Worm (Caenorhabditis elegans) whole organism, late embryonic: ENCODE results near the gene ZC455.1.

Experiments
- F13H6.1 ChIP-seq: sonication (generic microtip); optimal IDR thresholded peaks from 2 replicates; lab custom pipeline; 2016; ENCODE audit warnings: missing genetic modification characterization, missing compliant biosample characterization
- ceh-14 ChIP-seq: sonication (generic microtip); optimal IDR thresholded peaks from 2 replicates; lab custom pipeline; 2016; ENCODE audit warnings: missing genotype, missing genetic modification characterization, missing compliant biosample characterization
- ceh-2 ChIP-seq: sonication (generic microtip); optimal IDR thresholded peaks from 2 replicates; lab custom pipeline; 2016; ENCODE audit warnings: missing genotype, missing genetic modification characterization, missing compliant biosample characterization
- fkh-10 ChIP-seq: fragments of 150-350 bp; optimal IDR thresholded peaks from 2 replicates; lab custom pipeline; 2014; ENCODE audit warnings: missing biosample characterization, missing genetic modification reagents, missing genetic modification characterization
- nhr-11 ChIP-seq: fragments of 150-350 bp; optimal IDR thresholded peaks from 2 replicates; lab custom pipeline; 2014; ENCODE audit warnings: missing biosample characterization, missing genetic modification characterization
- unc-3 ChIP-seq, 2 experiments: fragments of 200-800 bp in 1 of 2; sonication (Bioruptor generic) in 1 of 2; sonication (generic microtip) in 1 of 2; conservative IDR thresholded peaks in 1 of 2; optimal IDR thresholded peaks in 1 of 2; 2 replicates each; pipeline versions ENCODE4 v1.3.6 to Lab custom; 2016 to 2022; ENCODE audit warnings: missing compliant biosample characterization in 2 of 2, missing genetic modification characterization in 2 of 2, missing genetic modification reagents in 1 of 2

ce11 chrV:12818486-12818885 is 45.2 kb downstream of the ZC455.1 start:
- no peak for TF ChIP-seq nhr-11 (tag; lab: Kevin White, UChicago)
- TF ChIP-seq fkh-10 (GFP tag; lab: Kevin White, UChicago): no peak
- no peak for TF ChIP-seq unc-3 (GFP tag; conservative IDR thresholded peaks at IDR 0.05; lab: Robert Waterston, UW)
- no peak for TF ChIP-seq unc-3 (tag; optimal IDR thresholded peaks at IDR 0.05; lab: Kevin White, UChicago)
- no peak for TF ChIP-seq ceh-14
- TF ChIP-seq ceh-2: no peak
- no peak for TF ChIP-seq F13H6.1 (tag; lab: Kevin White, UChicago)
